Fruit fly (Drosophila melanogaster) whole organism, adult: Measurements from ENCODE around the gene Ack.
A peak's percentile ranks its signal among the peaks of the same experiment; 100 is the strongest.

ENCODE experiments used
- CG11617 ChIP-seq: fragments of 200-800 bp; sonication (Bioruptor generic); optimal IDR thresholded peaks from 2 replicates; lab custom pipeline; 2017; ENCODE audit warnings: mild to moderate bottlenecking, missing biosample characterization, missing genetic modification reagents, missing genetic modification characterization
- CG12768 ChIP-seq: fragments of 200-800 bp; sonication (Bioruptor generic); optimal IDR thresholded peaks from 2 replicates; lab custom pipeline; 2017; ENCODE audit warnings: missing biosample characterization, missing genetic modification characterization, mild to moderate bottlenecking, moderate library complexity, missing genetic modification reagents
- CG14711 ChIP-seq: fragments of 200-800 bp; sonication (Bioruptor generic); optimal IDR thresholded peaks from 2 replicates; lab custom pipeline; 2018; ENCODE audit warnings: missing biosample characterization, mild to moderate bottlenecking, missing genetic modification characterization, moderate library complexity
- CG1620 ChIP-seq: fragments of 200-800 bp; sonication (Bioruptor generic); optimal IDR thresholded peaks from 2 replicates; lab custom pipeline; 2016; ENCODE audit warnings: missing biosample characterization, missing genetic modification characterization
- CG33017 ChIP-seq: fragments of 200-800 bp; sonication (Bioruptor generic); optimal IDR thresholded peaks from 2 replicates; lab custom pipeline; 2018; ENCODE audit warnings: missing biosample characterization, mild to moderate bottlenecking, missing genetic modification characterization, moderate library complexity
- CG5204 ChIP-seq: fragments of 200-800 bp; sonication (Bioruptor generic); optimal IDR thresholded peaks from 2 replicates; lab custom pipeline; 2016; ENCODE audit warnings: missing biosample characterization, missing genetic modification characterization
- CG7045 ChIP-seq: fragments of 200-800 bp; sonication (Bioruptor generic); optimal IDR thresholded peaks from 2 replicates; lab custom pipeline; 2017; ENCODE audit warnings: missing biosample characterization, mild to moderate bottlenecking, missing genetic modification characterization
- CG7101 ChIP-seq: fragments of 200-800 bp; sonication (Bioruptor generic); optimal IDR thresholded peaks from 2 replicates; lab custom pipeline; 2018; ENCODE audit warnings: missing biosample characterization, mild to moderate bottlenecking, missing genetic modification characterization, moderate library complexity
- Clk ChIP-seq: fragments of 200-800 bp; sonication (Bioruptor generic); optimal IDR thresholded peaks from 2 replicates; lab custom pipeline; 2017; ENCODE audit warnings: missing biosample characterization, missing genetic modification characterization
- Crg-1 ChIP-seq: fragments of 200-800 bp; sonication (Bioruptor generic); optimal IDR thresholded peaks from 2 replicates; lab custom pipeline; 2016; ENCODE audit warnings: missing biosample characterization, missing genetic modification characterization
- Hr96 ChIP-seq: fragments of 200-800 bp; sonication (Bioruptor generic); optimal IDR thresholded peaks from 2 replicates; lab custom pipeline; 2016; ENCODE audit warnings: missing biosample characterization, missing genetic modification characterization
- Mnt ChIP-seq: fragments of 200-800 bp; sonication (Bioruptor generic); optimal IDR thresholded peaks from 2 replicates; lab custom pipeline; 2016; ENCODE audit warnings: missing biosample characterization, mild to moderate bottlenecking, missing genetic modification characterization
- bab1 ChIP-seq: fragments of 200-800 bp; sonication (Bioruptor generic); optimal IDR thresholded peaks from 3 replicates; lab custom pipeline; 2019; ENCODE audit warnings: missing biosample characterization, mild to moderate bottlenecking, missing genetic modification characterization, moderate library complexity
- cic ChIP-seq: fragments of 200-800 bp; sonication (Bioruptor generic); optimal IDR thresholded peaks from 2 replicates; lab custom pipeline; 2017; ENCODE audit warnings: missing biosample characterization, mild to moderate bottlenecking, missing genetic modification characterization, moderate library complexity
- cnc ChIP-seq, 2 experiments: fragments of >200 bp; optimal IDR thresholded peaks; 2 replicates each; lab custom pipeline; 2017
- kay ChIP-seq: fragments of 200-800 bp; sonication (Bioruptor generic); peaks from one replicate; lab custom pipeline; 2016; ENCODE audit warnings: missing biosample characterization, missing genetic modification characterization, borderline replicate concordance
- ovo ChIP-seq: fragments of 200-800 bp; sonication (Bioruptor generic); optimal IDR thresholded peaks from 2 replicates; lab custom pipeline; 2016; ENCODE audit warnings: missing biosample characterization, missing genetic modification characterization
- pad ChIP-seq: fragments of 200-800 bp; sonication (Bioruptor generic); optimal IDR thresholded peaks from 3 replicates; lab custom pipeline; 2017; ENCODE audit warnings: missing biosample characterization, missing genetic modification characterization, mild to moderate bottlenecking, moderate library complexity, missing genetic modification reagents
- tj ChIP-seq: fragments of 200-800 bp; sonication (Bioruptor generic); optimal IDR thresholded peaks from 3 replicates; lab custom pipeline; 2017; ENCODE audit warnings: missing biosample characterization, mild to moderate bottlenecking, missing genetic modification characterization, moderate library complexity
- toe ChIP-seq: fragments of 200-800 bp; sonication (Bioruptor generic); optimal IDR thresholded peaks from 2 replicates; lab custom pipeline; 2016; ENCODE audit warnings: missing biosample characterization, missing genetic modification characterization

Gene Ack

DNA sequence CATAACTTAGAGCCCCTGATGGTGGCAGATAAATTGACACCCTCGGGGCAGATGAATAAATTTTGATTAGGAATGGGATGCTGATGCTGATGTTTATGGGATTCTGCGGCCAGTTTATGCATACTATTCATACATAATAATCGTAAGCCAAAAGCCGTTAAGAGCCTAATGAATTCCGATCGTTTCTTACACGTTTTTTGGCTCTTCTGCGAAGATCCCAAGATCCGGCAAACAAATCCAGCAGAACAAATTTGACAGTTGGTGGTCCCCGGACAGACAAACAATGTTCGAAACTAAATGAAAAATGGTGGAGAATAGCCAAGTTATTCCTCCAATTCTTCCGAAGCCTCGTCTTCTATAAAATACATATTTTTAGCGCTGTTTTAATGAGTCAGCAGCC, 9.5 kb downstream of the Ack start:
- TF ChIP-seq CG33017 (tag; lab: Kevin White, UChicago) = no peak
- no peak for TF ChIP-seq CG14711 (tag; lab: Kevin White, UChicago)
- no peak for TF ChIP-seq CG11617 (GFP tag; lab: Kevin White, UChicago)
- TF ChIP-seq ovo (GFP tag; lab: Kevin White, UChicago) = no peak
- TF ChIP-seq Crg-1 (GFP tag; lab: Kevin White, UChicago) = no peak
- no peak for TF ChIP-seq CG1620 (GFP tag; lab: Kevin White, UChicago)
- TF ChIP-seq CG12768 (GFP tag; lab: Kevin White, UChicago) = no peak
- TF ChIP-seq toe (GFP tag; lab: Kevin White, UChicago) = no peak
- no peak for TF ChIP-seq CG5204 (GFP tag; lab: Kevin White, UChicago)
- no peak for TF ChIP-seq Clk (GFP tag; lab: Kevin White, UChicago)
- TF ChIP-seq CG7101 = no peak
- TF ChIP-seq Hr96 (GFP tag; lab: Kevin White, UChicago) = no peak
- TF ChIP-seq cic = no peak
- TF ChIP-seq kay (GFP tag; lab: Kevin White, UChicago) = no peak

DNA sequence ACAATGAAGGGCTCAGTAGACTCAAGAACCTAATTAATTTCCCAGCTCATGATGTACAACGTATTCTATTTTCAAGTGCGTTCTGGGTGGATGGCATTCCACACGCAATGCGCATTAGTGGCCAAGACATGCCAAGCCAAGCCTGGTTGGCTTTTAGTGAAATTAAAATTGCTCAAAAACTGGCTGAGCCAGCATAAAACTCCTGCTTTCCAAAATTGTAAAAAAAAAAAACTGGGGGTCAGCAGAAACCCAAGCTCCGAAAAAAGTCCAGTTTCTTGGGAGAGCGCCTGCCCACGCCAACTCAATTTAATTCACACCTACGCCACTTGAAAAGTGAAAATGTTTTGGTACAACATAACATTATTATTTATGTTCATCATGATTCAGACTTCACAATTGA, 10.4 kb downstream of the Ack start:
- TF ChIP-seq tj (GFP tag; lab: Kevin White, UChicago) (peak; percentile 88), Clk (GFP tag; lab: Kevin White, UChicago) (no peak)

DNA sequence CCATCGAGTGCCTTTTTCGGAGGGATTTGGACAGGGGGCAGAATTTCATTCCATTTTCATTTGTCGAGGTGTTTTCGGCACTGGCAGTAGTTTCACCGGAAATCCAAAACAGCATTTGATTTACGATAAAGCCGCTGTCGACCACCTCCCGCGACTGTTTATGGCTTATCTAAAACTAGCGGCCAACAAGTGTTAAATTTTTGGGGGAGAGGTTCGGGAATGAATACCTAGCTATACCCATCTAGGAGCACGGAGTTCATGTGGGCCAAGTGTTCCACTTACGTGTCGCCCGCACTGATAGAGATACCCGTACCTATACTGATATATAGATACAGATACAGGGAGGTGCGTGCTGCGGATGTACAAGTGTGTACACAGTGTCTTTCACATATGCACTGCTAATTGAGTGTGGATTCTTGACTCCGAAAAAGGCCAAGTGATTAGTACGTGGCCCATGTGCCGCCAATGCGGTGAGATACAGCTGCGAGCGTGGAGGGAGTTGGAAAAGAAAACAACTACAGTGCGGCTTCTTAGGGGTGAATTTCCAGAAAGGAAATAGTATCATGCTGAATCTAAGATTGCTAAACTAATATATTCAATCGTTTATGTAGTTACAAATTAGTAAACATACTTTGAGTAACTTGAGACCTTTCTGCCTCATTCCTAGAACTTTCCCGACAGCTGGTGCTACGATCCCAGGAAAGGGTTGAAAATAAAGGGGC, 11.8 kb downstream of the Ack start:
- TF ChIP-seq cnc (optimal IDR thresholded peaks at IDR 0.05; lab: Kevin White, UChicago) = no peak
- peak; percentile 2 for TF ChIP-seq Hr96 (GFP tag; lab: Kevin White, UChicago)

dm6 chr3L:4120358-4121349, 12.7 kb downstream of the Ack start:
- TF ChIP-seq toe (GFP tag; lab: Kevin White, UChicago) = no peak
- TF ChIP-seq bab1 (GFP tag; lab: Kevin White, UChicago) = peak; percentile 54
- TF ChIP-seq CG12768 (GFP tag; lab: Kevin White, UChicago) = peak; percentile 40
- no peak for TF ChIP-seq Crg-1 (GFP tag; lab: Kevin White, UChicago)
- TF ChIP-seq tj (GFP tag; lab: Kevin White, UChicago) = peak; percentile 98
- peak; percentile 22 for TF ChIP-seq cic
- TF ChIP-seq kay (GFP tag; lab: Kevin White, UChicago) = peak; percentile 88

DNA sequence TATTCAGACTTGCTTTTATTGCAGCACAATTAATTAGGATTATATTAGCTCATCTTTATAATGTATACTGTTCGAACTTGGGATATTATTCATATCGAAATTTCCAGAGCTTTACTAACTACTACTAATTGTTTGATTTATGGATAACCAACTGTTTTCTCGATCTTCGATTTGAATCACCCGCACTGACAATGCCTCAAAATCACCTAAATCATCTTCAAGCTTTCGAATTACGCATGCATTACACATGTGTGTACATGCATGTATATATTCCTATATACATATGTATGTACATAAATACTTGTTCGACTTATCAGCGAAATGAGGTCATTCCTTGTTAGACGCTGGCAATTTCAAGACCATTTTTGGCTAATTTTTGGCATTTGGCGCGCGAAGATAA, 13.6 kb downstream of the Ack start:
- TF ChIP-seq CG12768 (GFP tag; lab: Kevin White, UChicago) (no peak), kay (GFP tag; lab: Kevin White, UChicago) (peak; percentile 65)

dm6 chr3L:4122185-4122767, 14.3 kb downstream of the Ack start, which contains the start of gene Chd64:
Gene Chd64 (minus strand): TSS chr3L:4122388.
- TF ChIP-seq toe (GFP tag; lab: Kevin White, UChicago) = no peak
- TF ChIP-seq CG33017 (tag; lab: Kevin White, UChicago) = peak; percentile 78
- peak; percentile 53 for TF ChIP-seq CG7045
- peak; percentile 45 for TF ChIP-seq CG1620 (GFP tag; lab: Kevin White, UChicago)
- TF ChIP-seq Clk (GFP tag; lab: Kevin White, UChicago) = peak; percentile 1
- TF ChIP-seq kay (GFP tag; lab: Kevin White, UChicago) = peak; percentile 96
- peak; percentile 68 for TF ChIP-seq Mnt (GFP tag; lab: Kevin White, UChicago)
- TF ChIP-seq CG12768 (GFP tag; lab: Kevin White, UChicago) = peak; percentile 84
- TF ChIP-seq CG14711 (tag; lab: Kevin White, UChicago) = peak; percentile 55
- peak; percentile 72 for TF ChIP-seq Hr96 (GFP tag; lab: Kevin White, UChicago)
- TF ChIP-seq CG7101 = peak; percentile 83
- peak; percentile 80 for TF ChIP-seq bab1 (GFP tag; lab: Kevin White, UChicago)
- TF ChIP-seq ovo (GFP tag; lab: Kevin White, UChicago) = peak; percentile 55
- peak; percentile 59 for TF ChIP-seq pad (GFP tag; lab: Kevin White, UChicago)
- TF ChIP-seq CG11617 (GFP tag; lab: Kevin White, UChicago) = peak; percentile 25
- peak; percentile 90 for TF ChIP-seq cic
- TF ChIP-seq CG5204 (GFP tag; lab: Kevin White, UChicago) = no peak
- peak; percentile 56 for TF ChIP-seq tj (GFP tag; lab: Kevin White, UChicago)
- TF ChIP-seq Crg-1 (GFP tag; lab: Kevin White, UChicago) = peak; percentile 75
- no peak for TF ChIP-seq cnc (optimal IDR thresholded peaks at IDR 0.05; lab: Kevin White, UChicago)
